Worm (Caenorhabditis elegans) whole organism, late embryonic: ENCODE results near the gene C35A5.6.

Source experiments
- C08G9.2 ChIP-seq: sonication (generic microtip); optimal IDR thresholded peaks from 2 replicates; lab custom pipeline; 2016; ENCODE audit warnings: mild to moderate bottlenecking, missing genetic modification characterization, moderate library complexity, missing compliant biosample characterization
- C38D4.7 ChIP-seq: fragments of 200-800 bp; sonication (Bioruptor generic); optimal IDR thresholded peaks from 2 replicates; lab custom pipeline; 2018; ENCODE audit warnings: mild to moderate bottlenecking, missing genetic modification characterization, moderate library complexity, missing compliant biosample characterization
- T23F11.4 ChIP-seq: fragments of 200-800 bp; sonication (Bioruptor generic); optimal IDR thresholded peaks from 2 replicates; lab custom pipeline; 2018; ENCODE audit warnings: mild to moderate bottlenecking, missing genetic modification characterization, missing compliant biosample characterization
- Y22D7AL.16 ChIP-seq: sonication (generic microtip); optimal IDR thresholded peaks from 2 replicates; lab custom pipeline; 2016; ENCODE audit warnings: missing genetic modification characterization, missing compliant biosample characterization
- ahr-1 ChIP-seq: sonication (generic microtip); optimal IDR thresholded peaks from 2 replicates; lab custom pipeline; 2016; ENCODE audit warnings: missing genetic modification characterization, missing compliant biosample characterization
- ama-1 ChIP-seq: fragments of 150-350 bp; optimal IDR thresholded peaks from 2 replicates; lab custom pipeline; 2014
- ceh-18 ChIP-seq: sonication (generic microtip); optimal IDR thresholded peaks from 2 replicates; lab custom pipeline; 2016; ENCODE audit warnings: missing genetic modification characterization, missing compliant biosample characterization
- ceh-2 ChIP-seq: sonication (generic microtip); optimal IDR thresholded peaks from 2 replicates; lab custom pipeline; 2016; ENCODE audit warnings: missing genotype, missing genetic modification characterization, missing compliant biosample characterization
- ceh-22 ChIP-seq: sonication (generic microtip); optimal IDR thresholded peaks from 2 replicates; lab custom pipeline; 2017; ENCODE audit warnings: missing biosample characterization, missing genetic modification characterization
- ceh-24 ChIP-seq: sonication (generic microtip); optimal IDR thresholded peaks from 2 replicates; lab custom pipeline; 2016; ENCODE audit warnings: mild to moderate bottlenecking, missing genetic modification characterization, missing compliant biosample characterization
- ceh-34 ChIP-seq: sonication (generic microtip); optimal IDR thresholded peaks from 2 replicates; lab custom pipeline; 2016; ENCODE audit warnings: mild to moderate bottlenecking, missing genetic modification characterization, missing compliant biosample characterization
- ceh-45 ChIP-seq: fragments of 200-800 bp; sonication (Bioruptor generic); IDR thresholded peaks from 2 replicates; pipeline ENCODE4 v1.3.6; 2022; ENCODE audit warnings: missing genetic modification reagents, missing genetic modification characterization, missing compliant biosample characterization
- ceh-9 ChIP-seq: sonication (generic microtip); optimal IDR thresholded peaks from 2 replicates; lab custom pipeline; 2016; ENCODE audit warnings: mild to moderate bottlenecking, missing genetic modification characterization, inconsistent platforms, missing compliant biosample characterization
- che-1 ChIP-seq: sonication (generic microtip); optimal IDR thresholded peaks from 2 replicates; lab custom pipeline; 2016; ENCODE audit warnings: mild to moderate bottlenecking, missing genetic modification characterization, missing compliant biosample characterization
- dmd-4 ChIP-seq: sonication (generic microtip); optimal IDR thresholded peaks from 2 replicates; lab custom pipeline; 2016; ENCODE audit warnings: borderline replicate concordance, missing genetic modification characterization, missing compliant biosample characterization
- dve-1 ChIP-seq: sonication (generic microtip); optimal IDR thresholded peaks from 2 replicates; lab custom pipeline; 2017; ENCODE audit warnings: antibody characterized with exemption, mild to moderate bottlenecking, missing genetic modification characterization, missing compliant biosample characterization
- elt-2 ChIP-seq: sonication (generic microtip); optimal IDR thresholded peaks from 2 replicates; lab custom pipeline; 2016; ENCODE audit warnings: missing genetic modification reagents, missing genetic modification characterization, missing compliant biosample characterization
- elt-4 ChIP-seq: sonication (generic microtip); optimal IDR thresholded peaks from 2 replicates; lab custom pipeline; 2016; ENCODE audit warnings: missing genetic modification characterization, missing compliant biosample characterization
- eyg-1 ChIP-seq: sonication (generic microtip); optimal IDR thresholded peaks from 2 replicates; lab custom pipeline; 2016; ENCODE audit warnings: missing genotype, missing genetic modification characterization, missing compliant biosample characterization
- fax-1 ChIP-seq: sonication (generic microtip); optimal IDR thresholded peaks from 2 replicates; lab custom pipeline; 2016; ENCODE audit warnings: missing genotype, missing genetic modification characterization, missing compliant biosample characterization
- fkh-6 ChIP-seq: sonication (generic microtip); optimal IDR thresholded peaks from 2 replicates; lab custom pipeline; 2016; ENCODE audit warnings: missing genetic modification characterization, missing compliant biosample characterization
- hlh-15 ChIP-seq: sonication (generic microtip); optimal IDR thresholded peaks from 2 replicates; lab custom pipeline; 2016; ENCODE audit warnings: missing genetic modification characterization, missing compliant biosample characterization
- hlh-30 ChIP-seq: sonication (generic microtip); optimal IDR thresholded peaks from 2 replicates; lab custom pipeline; 2017; ENCODE audit warnings: antibody characterized with exemption, missing genetic modification characterization, missing compliant biosample characterization; ENCODE audit not compliant: insufficient read depth
- hlh-6 ChIP-seq: sonication (generic microtip); optimal IDR thresholded peaks from 2 replicates; lab custom pipeline; 2016; ENCODE audit warnings: missing genotype, missing genetic modification characterization, missing compliant biosample characterization
- hlh-8 ChIP-seq: sonication (generic microtip); optimal IDR thresholded peaks from 2 replicates; lab custom pipeline; 2016; ENCODE audit warnings: missing genotype, missing genetic modification characterization, missing compliant biosample characterization
- lim-6 ChIP-seq: sonication (generic microtip); optimal IDR thresholded peaks from 2 replicates; lab custom pipeline; 2016; ENCODE audit warnings: missing genetic modification characterization, missing compliant biosample characterization
- lin-11 ChIP-seq: fragments of 200-800 bp; sonication (Bioruptor generic); optimal IDR thresholded peaks from 2 replicates; lab custom pipeline; 2018; ENCODE audit warnings: mild to moderate bottlenecking, missing genetic modification characterization, missing compliant biosample characterization
- madf-2 ChIP-seq: sonication (generic microtip); optimal IDR thresholded peaks from 2 replicates; lab custom pipeline; 2017; ENCODE audit warnings: missing genetic modification characterization, missing compliant biosample characterization
- mec-3 ChIP-seq: sonication (generic microtip); optimal IDR thresholded peaks from 2 replicates; lab custom pipeline; 2016; ENCODE audit warnings: borderline replicate concordance, missing genetic modification characterization, missing compliant biosample characterization
- nfya-1 ChIP-seq: sonication (generic microtip); optimal IDR thresholded peaks from 2 replicates; lab custom pipeline; 2017; ENCODE audit warnings: missing genetic modification characterization, mild to moderate bottlenecking, missing compliant biosample characterization, antibody characterized with exemption, moderate library complexity
- nhr-11 ChIP-seq: fragments of 150-350 bp; optimal IDR thresholded peaks from 2 replicates; lab custom pipeline; 2014; ENCODE audit warnings: missing biosample characterization, missing genetic modification characterization
- npax-4 ChIP-seq: sonication (generic microtip); optimal IDR thresholded peaks from 2 replicates; lab custom pipeline; 2016; ENCODE audit warnings: missing genetic modification characterization, missing compliant biosample characterization
- odd-2 ChIP-seq: sonication (generic microtip); optimal IDR thresholded peaks from 2 replicates; lab custom pipeline; 2017; ENCODE audit warnings: antibody characterized with exemption, mild to moderate bottlenecking, missing genetic modification characterization, missing compliant biosample characterization
- pat-9 ChIP-seq: fragments of 200-800 bp; sonication (Bioruptor generic); optimal IDR thresholded peaks from 2 replicates; lab custom pipeline; 2018; ENCODE audit warnings: mild to moderate bottlenecking, missing genetic modification characterization, moderate library complexity, missing compliant biosample characterization
- pax-1 ChIP-seq: fragments of 150-350 bp; optimal IDR thresholded peaks from 2 replicates; lab custom pipeline; 2014; ENCODE audit warnings: missing biosample characterization, missing genetic modification characterization
- pha-4 ChIP-seq: fragments of 150-350 bp; optimal IDR thresholded peaks from 2 replicates; lab custom pipeline; 2018; ENCODE audit warnings: missing biosample characterization, missing genetic modification reagents, missing genetic modification characterization
- pqm-1 ChIP-seq: sonication (generic microtip); optimal IDR thresholded peaks from 2 replicates; lab custom pipeline; 2016; ENCODE audit warnings: missing genetic modification characterization, missing compliant biosample characterization
- pros-1 ChIP-seq: fragments of 150-350 bp; optimal IDR thresholded peaks from 2 replicates; lab custom pipeline; 2014; ENCODE audit warnings: missing biosample characterization, missing genetic modification reagents, missing genetic modification characterization
- ref-2 ChIP-seq: sonication (generic microtip); optimal IDR thresholded peaks from 2 replicates; lab custom pipeline; 2016; ENCODE audit warnings: missing genetic modification characterization, missing compliant biosample characterization
- rnt-1 ChIP-seq: sonication (generic microtip); optimal IDR thresholded peaks from 2 replicates; lab custom pipeline; 2016; ENCODE audit warnings: missing genetic modification characterization, missing compliant biosample characterization
- sdc-2 ChIP-seq: sonication (generic microtip); optimal IDR thresholded peaks from 2 replicates; lab custom pipeline; 2016; ENCODE audit warnings: missing genotype, missing genetic modification characterization, missing compliant biosample characterization
- sox-4 ChIP-seq: sonication (generic microtip); optimal IDR thresholded peaks from 2 replicates; lab custom pipeline; 2017; ENCODE audit warnings: mild to moderate bottlenecking, missing genetic modification characterization, inconsistent platforms, missing compliant biosample characterization
- syd-9 ChIP-seq: sonication (generic microtip); optimal IDR thresholded peaks from 2 replicates; lab custom pipeline; 2016; ENCODE audit warnings: mild to moderate bottlenecking, missing genetic modification characterization, moderate library complexity, missing compliant biosample characterization
- tbx-7 ChIP-seq: sonication (generic microtip); optimal IDR thresholded peaks from 2 replicates; lab custom pipeline; 2016; ENCODE audit warnings: missing genotype, missing genetic modification characterization, missing compliant biosample characterization
- ttx-3 ChIP-seq: sonication (generic microtip); optimal IDR thresholded peaks from 2 replicates; lab custom pipeline; 2016; ENCODE audit warnings: missing genetic modification reagents, missing genetic modification characterization, missing compliant biosample characterization
- unc-3 ChIP-seq, 2 experiments: fragments of 200-800 bp in 1 of 2; sonication (Bioruptor generic) in 1 of 2; sonication (generic microtip) in 1 of 2; conservative IDR thresholded peaks in 1 of 2; optimal IDR thresholded peaks in 1 of 2; 2 replicates each; pipeline versions ENCODE4 v1.3.6 to Lab custom; 2016 to 2022; ENCODE audit warnings: missing compliant biosample characterization in 2 of 2, missing genetic modification characterization in 2 of 2, missing genetic modification reagents in 1 of 2
- unc-42 ChIP-seq: sonication (generic microtip); optimal IDR thresholded peaks from 2 replicates; lab custom pipeline; 2016; ENCODE audit warnings: missing genotype, missing genetic modification characterization, missing compliant biosample characterization
- unc-55 ChIP-seq: sonication (generic microtip); optimal IDR thresholded peaks from 2 replicates; lab custom pipeline; 2017; ENCODE audit warnings: missing biosample characterization, missing genetic modification reagents, missing genetic modification characterization
- unc-86 ChIP-seq: sonication (generic microtip); optimal IDR thresholded peaks from 2 replicates; lab custom pipeline; 2016; ENCODE audit warnings: missing genetic modification characterization, missing compliant biosample characterization
- zip-5 ChIP-seq: sonication (generic microtip); optimal IDR thresholded peaks from 2 replicates; lab custom pipeline; 2016; ENCODE audit warnings: missing genetic modification characterization, missing compliant biosample characterization

C35A5.6 gene

DNA sequence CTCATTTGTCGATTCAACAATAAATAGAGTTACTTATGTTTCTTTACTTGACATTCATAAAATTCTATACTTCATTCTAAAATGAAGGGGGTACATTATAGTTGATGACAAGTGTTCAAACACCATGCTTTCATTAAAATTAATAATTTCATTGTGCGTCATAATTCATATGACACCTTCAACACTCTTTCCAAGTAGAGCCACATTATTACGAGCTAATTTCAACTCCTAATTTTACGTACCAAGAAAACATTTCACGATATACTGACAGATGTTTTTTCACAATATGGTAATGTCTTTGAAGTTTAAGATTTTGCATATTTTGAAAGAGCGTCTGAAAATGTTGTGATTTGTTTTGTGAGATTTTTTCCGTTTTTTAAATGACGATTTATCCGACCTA is 43.5 kb upstream of the C35A5.6 start:
- TF ChIP-seq hlh-30: no peak
- no peak for TF ChIP-seq tbx-7
- TF ChIP-seq ceh-9 (tag; lab: Kevin White, UChicago): no peak
- TF ChIP-seq dve-1 (tag; lab: Kevin White, UChicago): no peak
- TF ChIP-seq unc-86: no peak
- no peak for TF ChIP-seq Y22D7AL.16
- TF ChIP-seq ref-2 (tag; lab: Kevin White, UChicago): no peak
- TF ChIP-seq elt-4 (tag; lab: Kevin White, UChicago): no peak
- no peak for TF ChIP-seq sdc-2 (tag; lab: Kevin White, UChicago)
- no peak for TF ChIP-seq ama-1 (lab: Kevin White, UChicago)
- no peak for TF ChIP-seq dmd-4 (tag; lab: Kevin White, UChicago)
- TF ChIP-seq npax-4 (tag; lab: Kevin White, UChicago): no peak
- no peak for TF ChIP-seq unc-55 (GFP tag; lab: Kevin White, UChicago)
- TF ChIP-seq fkh-6 (tag; lab: Kevin White, UChicago): no peak
- TF ChIP-seq lin-11 (tag; lab: Kevin White, UChicago): no peak
- TF ChIP-seq mec-3 (tag; lab: Kevin White, UChicago): no peak

- TF ChIP-seq unc-42 (tag; lab: Kevin White, UChicago) (peak; percentile 92), syd-9 (tag; lab: Kevin White, UChicago) (no peak), hlh-15 (no peak), pax-1 (tag; lab: Kevin White, UChicago) (peak; percentile 88), odd-2 (tag; lab: Kevin White, UChicago) (no peak), che-1 (no peak), ceh-22 (tag; lab: Kevin White, UChicago) (peak; percentile 12), eyg-1 (no peak), npax-4 (tag; lab: Kevin White, UChicago) (no peak), elt-2 (tag; lab: Kevin White, UChicago) (peak; percentile 61), ceh-34 (peak; percentile 80), ceh-45 (GFP tag; lab: Robert Waterston, UW) (no peak), pros-1 (tag; lab: Kevin White, UChicago) (peak; percentile 83), unc-3 (GFP tag; conservative IDR thresholded peaks at IDR 0.05; lab: Robert Waterston, UW) (no peak), unc-3 (tag; optimal IDR thresholded peaks at IDR 0.05; lab: Kevin White, UChicago) (no peak), ttx-3 (no peak), madf-2 (tag; lab: Kevin White, UChicago) (no peak), ahr-1 (no peak), sdc-2 (tag; lab: Kevin White, UChicago) (peak; percentile 63), unc-86 (no peak), hlh-8 (tag; lab: Kevin White, UChicago) (no peak), T23F11.4 (GFP tag; lab: Kevin White, UChicago) (peak; percentile 2), C08G9.2 (peak; percentile 35), lim-6 (tag; lab: Kevin White, UChicago) (peak; percentile 41), sox-4 (tag; lab: Kevin White, UChicago) (no peak), zip-5 (tag; lab: Kevin White, UChicago) (no peak), ceh-2 (tag; lab: Kevin White, UChicago) (peak; percentile 41), ceh-24 (tag; lab: Kevin White, UChicago) (no peak), tbx-7 (peak; percentile 19), ref-2 (tag; lab: Kevin White, UChicago) (peak; percentile 91), fax-1 (tag; lab: Kevin White, UChicago) (no peak), dmd-4 (tag; lab: Kevin White, UChicago) (no peak), C38D4.7 (no peak), pqm-1 (no peak), nhr-11 (no peak), dve-1 (tag; lab: Kevin White, UChicago) (peak; percentile 89), elt-4 (tag; lab: Kevin White, UChicago) (no peak), pha-4 (tag; lab: Kevin White, UChicago) (no peak), nfya-1 (tag; lab: Kevin White, UChicago) (peak; percentile 96), pat-9 (tag; lab: Kevin White, UChicago) (no peak), rnt-1 (tag; lab: Kevin White, UChicago) (peak; percentile 80), hlh-6 (tag; lab: Kevin White, UChicago) (no peak), ceh-18 (tag; lab: Kevin White, UChicago) (peak; percentile 95)
These were observed 42.3 kb upstream of the C35A5.6 start for ce11 chrV:10466607-10467092.
